Fruit fly (Drosophila melanogaster): ENCODE measurements around the gene CG14662.

The CG14662 gene

DNA sequence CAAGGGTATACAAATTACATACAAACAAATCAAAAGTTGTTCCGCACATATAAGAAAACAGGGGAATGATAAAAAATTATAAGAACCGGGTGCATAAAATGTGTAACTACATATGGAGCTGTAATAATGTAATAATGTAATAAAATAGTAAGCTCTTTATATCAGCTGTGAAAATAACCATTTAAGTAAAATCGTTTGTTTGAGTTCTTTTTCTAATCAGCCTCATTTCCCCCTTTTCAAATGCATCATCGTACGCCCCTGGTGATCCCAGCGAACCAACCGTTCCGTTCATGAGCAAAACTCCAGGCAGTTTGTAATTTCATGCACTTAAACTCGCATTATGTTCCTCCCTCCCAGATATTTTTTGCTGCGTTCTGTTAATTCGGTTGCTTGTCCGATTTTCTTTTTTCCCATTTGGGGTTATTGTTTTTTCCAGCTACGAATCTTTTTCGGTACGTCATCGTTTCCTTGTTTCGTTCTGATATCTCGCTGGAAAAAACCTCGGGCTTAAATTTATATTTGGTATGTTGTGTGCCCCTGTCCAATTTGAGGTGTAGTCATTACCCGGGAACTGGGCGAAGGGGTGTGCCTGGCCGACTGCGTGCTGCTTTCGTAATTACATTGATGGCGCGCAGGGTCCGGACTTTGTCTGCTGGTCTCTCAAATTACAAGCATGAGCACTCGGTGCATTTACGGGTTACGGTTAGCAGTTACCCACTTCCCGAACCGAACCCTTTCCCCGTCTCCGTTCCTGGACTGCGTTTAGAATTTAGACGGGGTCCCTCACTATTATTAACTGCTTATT lies 13.6 kb upstream of the CG14662 start (continued):
- TF ChIP-seq disco-r (GFP tag; optimal IDR thresholded peaks at IDR 0.05), result no peak
- TF ChIP-seq CG34224 (GFP tag; IDR thresholded peaks at IDR 0.05; ENCODE audit: partially characterized antibody), result no peak
- no peak for TF ChIP-seq Lim3 (GFP tag; IDR thresholded peaks at IDR 0.05)
- no peak for TF ChIP-seq mld (GFP tag; IDR thresholded peaks at IDR 0.05; ENCODE audit: partially characterized antibody)
- peak; percentile 13 for TF ChIP-seq az2 (GFP tag; optimal IDR thresholded peaks at IDR 0.05)
- no peak for TF ChIP-seq Hmx (GFP tag; optimal IDR thresholded peaks at IDR 0.05)
- TF ChIP-seq Oli (tag; optimal IDR thresholded peaks at IDR 0.05), result peak; percentile 10
- no peak for TF ChIP-seq CG10565 (GFP tag; optimal IDR thresholded peaks at IDR 0.05)
- no peak for TF ChIP-seq NFAT (GFP tag; IDR thresholded peaks at IDR 0.05)
- TF ChIP-seq CG14441 (GFP tag; IDR thresholded peaks at IDR 0.05), result no peak
- TF ChIP-seq p53 (GFP tag; optimal IDR thresholded peaks at IDR 0.05), result no peak
- TF ChIP-seq C15 (GFP tag; IDR thresholded peaks at IDR 0.05), result no peak
- TF ChIP-seq CG1647 (GFP tag; optimal IDR thresholded peaks at IDR 0.05), result no peak
- TF ChIP-seq tgo (GFP tag; IDR thresholded peaks at IDR 0.05), result no peak
- no peak for TF ChIP-seq CG6765 (GFP tag; optimal IDR thresholded peaks at IDR 0.05)
- no peak for TF ChIP-seq sim (GFP tag; IDR thresholded peaks at IDR 0.05)
- no peak for TF ChIP-seq CG9609 (GFP tag; optimal IDR thresholded peaks at IDR 0.05)
- TF ChIP-seq Neu2 (GFP tag; optimal IDR thresholded peaks at IDR 0.05; ENCODE audit: borderline replicate concordance), result no peak
- TF ChIP-seq CG33213 (GFP tag; optimal IDR thresholded peaks at IDR 0.05), result no peak
- TF ChIP-seq CG12071 (GFP tag; optimal IDR thresholded peaks at IDR 0.05), result no peak
- TF ChIP-seq CG10462 (GFP tag; optimal IDR thresholded peaks at IDR 0.05), result no peak
- TF ChIP-seq toy (GFP tag; IDR thresholded peaks at IDR 0.05), result no peak
- no peak for TF ChIP-seq CG6272 (GFP tag; IDR thresholded peaks at IDR 0.05)
- no peak for TF ChIP-seq sna (GFP tag; IDR thresholded peaks at IDR 0.05; ENCODE audit: partially characterized antibody)
- no peak for TF ChIP-seq B-H2 (GFP tag; optimal IDR thresholded peaks at IDR 0.05)
- no peak for TF ChIP-seq Sox100B (GFP tag; optimal IDR thresholded peaks at IDR 0.05)
- no peak for TF ChIP-seq prd (optimal IDR thresholded peaks at IDR 0.05)
- TF ChIP-seq prd (GFP tag; IDR thresholded peaks at IDR 0.05), result peak; percentile 59; the same call in 2 of the 3 replicates
- TF ChIP-seq NC2α (GFP tag; optimal IDR thresholded peaks at IDR 0.05), result no peak
- TF ChIP-seq ken (GFP tag; IDR thresholded peaks at IDR 0.05), result 0 out of 3 replicates have a peak, but pooled peaks have one; percentile 6
- TF ChIP-seq Hr3 (GFP tag; optimal IDR thresholded peaks at IDR 0.05), result no peak
- peak; percentile 86; the same call in 1 of the 3 replicates for TF ChIP-seq CG2199 (GFP tag; IDR thresholded peaks at IDR 0.05)
- no peak for TF ChIP-seq Ssrp (tag; optimal IDR thresholded peaks at IDR 0.05)
- TF ChIP-seq lov (optimal IDR thresholded peaks at IDR 0.05), result no peak
- TF ChIP-seq lov (GFP tag; IDR thresholded peaks at IDR 0.05), result no peak; the same call in 2 of the 3 replicates
- no peak for TF ChIP-seq CG3163 (GFP tag; optimal IDR thresholded peaks at IDR 0.05)
- TF ChIP-seq fd64A (GFP tag; optimal IDR thresholded peaks at IDR 0.05), result no peak
- no peak for TF ChIP-seq onecut (GFP tag; IDR thresholded peaks at IDR 0.05)
- no peak for TF ChIP-seq klu (GFP tag; IDR thresholded peaks at IDR 0.05)
- TF ChIP-seq CG10274 (GFP tag; optimal IDR thresholded peaks at IDR 0.05), result no peak
- no peak for TF ChIP-seq Dip2 (GFP tag; IDR thresholded peaks at IDR 0.05)
- TF ChIP-seq so (GFP tag; IDR thresholded peaks at IDR 0.05), result no peak
- no peak for TF ChIP-seq Dref (GFP tag; IDR thresholded peaks at IDR 0.05)
- TF ChIP-seq Ets97D (GFP tag; optimal IDR thresholded peaks at IDR 0.05), result no peak
- no peak for TF ChIP-seq CG6854 (GFP tag; optimal IDR thresholded peaks at IDR 0.05)
- no peak for TF ChIP-seq lab (GFP tag; optimal IDR thresholded peaks at IDR 0.05)
- TF ChIP-seq org-1 (GFP tag; optimal IDR thresholded peaks at IDR 0.05), result no peak
- no peak for TF ChIP-seq cas (GFP tag; IDR thresholded peaks at IDR 0.05)
- TF ChIP-seq CG12769 (tag; optimal IDR thresholded peaks at IDR 0.05), result no peak
- no peak for TF ChIP-seq insv (GFP tag; optimal IDR thresholded peaks at IDR 0.05)
- TF ChIP-seq h (optimal IDR thresholded peaks at IDR 0.05), result no peak
- peak; percentile 63; the same call in 2 of the 3 replicates for TF ChIP-seq otp (GFP tag; IDR thresholded peaks at IDR 0.05)
